Worm (Caenorhabditis elegans) whole organism, L1 larva: ENCODE results near the gene F40F12.9.

Source experiments
- Y116A8C.19 ChIP-seq: sonication (generic microtip); optimal IDR thresholded peaks from 2 replicates; lab custom pipeline; 2016; ENCODE audit warnings: missing compliant biosample characterization, missing genetic modification characterization, borderline replicate concordance
- ceh-82 ChIP-seq, 3 experiments: fragments of 150-350 bp in 1 of 3; sonication (generic microtip) in 2 of 3; optimal IDR thresholded peaks; 2 replicates each; lab custom pipeline; 2014 to 2017; ENCODE audit warnings: missing biosample characterization in 3 of 3, missing genetic modification characterization in 3 of 3
- egl-27 ChIP-seq, 2 experiments: fragments of 150-350 bp in 1 of 2; sonication (generic microtip); optimal IDR thresholded peaks; 3 replicates each; lab custom pipeline; 2017 to 2018; ENCODE audit warnings: missing biosample characterization in 2 of 2, missing genetic modification characterization in 2 of 2, missing genetic modification reagents in 2 of 2
- hlh-4 ChIP-seq: sonication (generic microtip); optimal IDR thresholded peaks from 2 replicates; lab custom pipeline; 2016; ENCODE audit warnings: mild to moderate bottlenecking, missing genetic modification characterization, missing compliant biosample characterization
- hpl-2 ChIP-seq: fragments of 150-350 bp; optimal IDR thresholded peaks from 2 replicates; lab custom pipeline; 2014; ENCODE audit warnings: missing biosample characterization, missing genetic modification reagents, missing genetic modification characterization
- lsy-2 ChIP-seq, 2 experiments: fragments of 150-350 bp; optimal IDR thresholded peaks; 2 replicates each; lab custom pipeline; 2014; ENCODE audit warnings: missing biosample characterization in 2 of 2, missing genetic modification characterization in 2 of 2
- mef-2 ChIP-seq: fragments of 150-350 bp; optimal IDR thresholded peaks from 2 replicates; lab custom pipeline; 2014; ENCODE audit warnings: missing biosample characterization, missing genetic modification characterization
- snpc-4 ChIP-seq: fragments of 150-350 bp; optimal IDR thresholded peaks from 2 replicates; lab custom pipeline; 2014; ENCODE audit warnings: missing biosample characterization, missing genetic modification characterization
- unc-62 ChIP-seq: fragments of 150-350 bp; optimal IDR thresholded peaks from 2 replicates; lab custom pipeline; 2014; ENCODE audit warnings: missing biosample characterization, missing genetic modification reagents, missing genetic modification characterization
- ztf-4 ChIP-seq: fragments of 150-350 bp; optimal IDR thresholded peaks from 2 replicates; lab custom pipeline; 2014; ENCODE audit warnings: missing biosample characterization, missing genetic modification characterization

ce11 chrIII:9922310-9922709 lies 11.2 kb downstream of the F40F12.9 start:
- TF ChIP-seq snpc-4 (tag; lab: Kevin White, UChicago) = no peak
- no peak for TF ChIP-seq hlh-4 (tag; lab: Kevin White, UChicago)
- TF ChIP-seq unc-62 (GFP tag; lab: Kevin White, UChicago) = no peak
- no peak for TF ChIP-seq hpl-2 (GFP tag; lab: Kevin White, UChicago)
- no peak for TF ChIP-seq ceh-82 (tag; optimal IDR thresholded peaks at IDR 0.05; lab: Kevin White, UChicago)
- TF ChIP-seq mef-2 (tag; lab: Kevin White, UChicago) = no peak
- no peak for TF ChIP-seq egl-27 (tag; optimal IDR thresholded peaks at IDR 0.05; lab: Kevin White, UChicago)
- no peak for TF ChIP-seq Y116A8C.19
- no peak for TF ChIP-seq lsy-2 (tag; optimal IDR thresholded peaks at IDR 0.05; lab: Kevin White, UChicago)
- TF ChIP-seq ztf-4 (tag; lab: Kevin White, UChicago) = no peak
